Fruit fly (Drosophila melanogaster) whole organism, prepupa: Measurements from ENCODE around the gene CG5026.
A peak's percentile ranks its signal among the peaks of the same experiment; 100 is the strongest.

Experiments
- CG10631 ChIP-seq: fragments of 200-800 bp; sonication (Bioruptor generic); optimal IDR thresholded peaks from 2 replicates; lab custom pipeline; 2016; ENCODE audit warnings: missing biosample characterization, missing genetic modification characterization
- CG11294 ChIP-seq: fragments of 200-800 bp; sonication (Bioruptor generic); IDR thresholded peaks from 2 replicates; pipeline ENCODE4 v1.3.6; 2022; ENCODE audit warnings: missing biosample characterization, missing genetic modification characterization
- CG11902 ChIP-seq: fragments of 200-800 bp; sonication (Bioruptor generic); optimal IDR thresholded peaks from 3 replicates; lab custom pipeline; 2016; ENCODE audit warnings: missing biosample characterization, missing genetic modification characterization
- CG15336 ChIP-seq: fragments of 200-800 bp; sonication (Bioruptor generic); IDR thresholded peaks from 2 replicates; pipeline ENCODE4 v1.3.6; 2022; ENCODE audit warnings: missing biosample characterization, missing genetic modification characterization
- CG1621 ChIP-seq: fragments of 200-800 bp; sonication (Bioruptor generic); optimal IDR thresholded peaks from 3 replicates; lab custom pipeline; 2018; ENCODE audit warnings: missing biosample characterization, mild to moderate bottlenecking, missing genetic modification characterization
- CG16779 ChIP-seq: fragments of 200-800 bp; sonication (Bioruptor generic); optimal IDR thresholded peaks from 3 replicates; lab custom pipeline; 2017; ENCODE audit warnings: missing biosample characterization, mild to moderate bottlenecking, missing genetic modification characterization
- CG3032 ChIP-seq: fragments of 200-800 bp; optimal IDR thresholded peaks from 2 replicates; lab custom pipeline; 2019; ENCODE audit warnings: missing biosample characterization, mild to moderate bottlenecking, missing genetic modification characterization, moderate library complexity
- CG32006 ChIP-seq: fragments of 200-800 bp; sonication (Bioruptor generic); optimal IDR thresholded peaks from 3 replicates; lab custom pipeline; 2017; ENCODE audit warnings: missing biosample characterization, mild to moderate bottlenecking, missing genetic modification characterization
- CG34406 ChIP-seq: fragments of 200-800 bp; sonication (Bioruptor generic); optimal IDR thresholded peaks from 3 replicates; lab custom pipeline; 2016; ENCODE audit warnings: missing biosample characterization, missing genetic modification characterization
- CG3919 ChIP-seq: fragments of 200-800 bp; sonication (Bioruptor generic); optimal IDR thresholded peaks from 3 replicates; lab custom pipeline; 2016; ENCODE audit warnings: missing biosample characterization, missing genetic modification characterization
- CG4318 ChIP-seq: fragments of 200-800 bp; sonication (Bioruptor generic); optimal IDR thresholded peaks from 3 replicates; lab custom pipeline; 2017; ENCODE audit warnings: missing biosample characterization, mild to moderate bottlenecking, missing genetic modification characterization
- CG6163 ChIP-seq: fragments of 200-800 bp; sonication (Bioruptor generic); IDR thresholded peaks from 3 replicates; pipeline ENCODE4 v1.3.6; 2022; ENCODE audit warnings: missing biosample characterization, missing genetic modification characterization
- CG6276 ChIP-seq: fragments of 200-800 bp; sonication (Bioruptor generic); optimal IDR thresholded peaks from 2 replicates; lab custom pipeline; 2017; ENCODE audit warnings: missing biosample characterization, mild to moderate bottlenecking, missing genetic modification characterization
- CG6792 ChIP-seq: fragments of 200-800 bp; sonication (Bioruptor generic); optimal IDR thresholded peaks from 3 replicates; lab custom pipeline; 2016; ENCODE audit warnings: missing biosample characterization, missing genetic modification characterization
- CG7368 ChIP-seq: fragments of 200-800 bp; sonication (Bioruptor generic); optimal IDR thresholded peaks from 3 replicates; lab custom pipeline; 2016; ENCODE audit warnings: missing biosample characterization, missing genetic modification characterization
- CG8119 ChIP-seq: fragments of 200-800 bp; sonication (Bioruptor generic); IDR thresholded peaks from 3 replicates; pipeline ENCODE4 v1.3.6; 2022; ENCODE audit warnings: missing biosample characterization, missing genetic modification characterization
- CG8319 ChIP-seq: fragments of 200-800 bp; sonication (Bioruptor generic); optimal IDR thresholded peaks from 3 replicates; lab custom pipeline; 2016; ENCODE audit warnings: missing biosample characterization, missing genetic modification characterization
- CG8632 ChIP-seq: fragments of 200-800 bp; sonication (Bioruptor generic); optimal IDR thresholded peaks from 3 replicates; lab custom pipeline; 2016; ENCODE audit warnings: missing biosample characterization, missing genetic modification characterization
- Eip78C ChIP-seq: fragments of 200-800 bp; sonication (Bioruptor generic); peaks from one replicate; lab custom pipeline; 2016; ENCODE audit warnings: missing biosample characterization, missing genetic modification characterization
- Eip93F ChIP-seq: fragments of 200-800 bp; sonication (Bioruptor generic); optimal IDR thresholded peaks from 2 replicates; lab custom pipeline; 2016; ENCODE audit warnings: missing biosample characterization, mild to moderate bottlenecking, missing genetic modification characterization
- Ets21C ChIP-seq: fragments of 200-800 bp; sonication (Bioruptor generic); optimal IDR thresholded peaks from 3 replicates; lab custom pipeline; 2016; ENCODE audit warnings: missing biosample characterization, missing genetic modification characterization
- Ets96B ChIP-seq: fragments of 200-800 bp; optimal IDR thresholded peaks from 2 replicates; lab custom pipeline; 2019; ENCODE audit warnings: missing biosample characterization, mild to moderate bottlenecking, missing genetic modification characterization, moderate library complexity
- Hr38 ChIP-seq: sonication (Bioruptor generic); optimal IDR thresholded peaks from 2 replicates; lab custom pipeline; 2016; ENCODE audit warnings: missing biosample characterization, missing genetic modification characterization
- Hr39 ChIP-seq: fragments of 200-800 bp; sonication (Bioruptor generic); optimal IDR thresholded peaks from 2 replicates; lab custom pipeline; 2016; ENCODE audit warnings: missing biosample characterization, missing genetic modification characterization
- Hr4 ChIP-seq: fragments of 200-800 bp; sonication (Bioruptor generic); optimal IDR thresholded peaks from 3 replicates; lab custom pipeline; 2016; ENCODE audit warnings: missing biosample characterization, missing genetic modification characterization
- Lpt ChIP-seq: fragments of 200-800 bp; sonication (Bioruptor generic); optimal IDR thresholded peaks from 3 replicates; lab custom pipeline; 2016; ENCODE audit warnings: missing biosample characterization, missing genetic modification characterization
- Met ChIP-seq: fragments of 200-800 bp; sonication (Bioruptor generic); optimal IDR thresholded peaks from 3 replicates; lab custom pipeline; 2016; ENCODE audit warnings: missing biosample characterization, missing genetic modification characterization
- OdsH ChIP-seq: fragments of 200-800 bp; sonication (Bioruptor generic); optimal IDR thresholded peaks from 3 replicates; lab custom pipeline; 2016; ENCODE audit warnings: missing biosample characterization, missing genetic modification characterization
- Smox ChIP-seq: fragments of 200-800 bp; sonication (Bioruptor generic); optimal IDR thresholded peaks from 3 replicates; lab custom pipeline; 2016; ENCODE audit warnings: missing biosample characterization, missing genetic modification characterization
- Sox102F ChIP-seq: fragments of 200-800 bp; sonication (Bioruptor generic); optimal IDR thresholded peaks from 2 replicates; lab custom pipeline; 2016; ENCODE audit warnings: missing biosample characterization, mild to moderate bottlenecking, missing genetic modification characterization
- Sox14 ChIP-seq: fragments of 200-800 bp; sonication (Bioruptor generic); optimal IDR thresholded peaks from 3 replicates; lab custom pipeline; 2016; ENCODE audit warnings: missing biosample characterization, missing genetic modification characterization
- Sox15 ChIP-seq: fragments of 200-800 bp; sonication (Bioruptor generic); optimal IDR thresholded peaks from 3 replicates; lab custom pipeline; 2016; ENCODE audit warnings: missing biosample characterization, missing genetic modification characterization
- achi ChIP-seq: fragments of 200-800 bp; sonication (Bioruptor generic); optimal IDR thresholded peaks from 3 replicates; lab custom pipeline; 2016; ENCODE audit warnings: missing biosample characterization, missing genetic modification characterization
- acj6 ChIP-seq: fragments of 200-800 bp; sonication (Bioruptor generic); optimal IDR thresholded peaks from 3 replicates; lab custom pipeline; 2016; ENCODE audit warnings: missing biosample characterization, missing genetic modification characterization
- dac ChIP-seq: fragments of 200-800 bp; sonication (Bioruptor generic); optimal IDR thresholded peaks from 2 replicates; lab custom pipeline; 2017; ENCODE audit warnings: missing biosample characterization, mild to moderate bottlenecking, missing genetic modification characterization
- dsx ChIP-seq: fragments of 200-800 bp; optimal IDR thresholded peaks from 3 replicates; lab custom pipeline; 2019; ENCODE audit warnings: missing biosample characterization, mild to moderate bottlenecking, missing genetic modification characterization, moderate library complexity; ENCODE audit not compliant: poor library complexity, severe bottlenecking
- eg ChIP-seq: fragments of 200-800 bp; sonication (Bioruptor generic); IDR thresholded peaks from 3 replicates; pipeline ENCODE4 v1.3.6; 2022; ENCODE audit warnings: missing biosample characterization, missing genetic modification characterization
- esn ChIP-seq: fragments of 200-800 bp; sonication (Bioruptor generic); optimal IDR thresholded peaks from 2 replicates; lab custom pipeline; 2016; ENCODE audit warnings: missing biosample characterization, mild to moderate bottlenecking, missing genetic modification characterization, moderate library complexity
- fd59A ChIP-seq: fragments of 200-800 bp; sonication (Bioruptor generic); optimal IDR thresholded peaks from 2 replicates; lab custom pipeline; 2017; ENCODE audit warnings: missing biosample characterization, mild to moderate bottlenecking, missing genetic modification characterization, missing genetic modification reagents
- fd85E ChIP-seq: fragments of 200-800 bp; sonication (Bioruptor generic); optimal IDR thresholded peaks from 3 replicates; lab custom pipeline; 2016; ENCODE audit warnings: missing biosample characterization, missing genetic modification characterization
- fkh ChIP-seq: fragments of 200-800 bp; sonication (Bioruptor generic); optimal IDR thresholded peaks from 3 replicates; lab custom pipeline; 2017; ENCODE audit warnings: missing biosample characterization, mild to moderate bottlenecking, missing genetic modification characterization, moderate library complexity
- lz ChIP-seq: fragments of 200-800 bp; sonication (Bioruptor generic); optimal IDR thresholded peaks from 3 replicates; lab custom pipeline; 2016; ENCODE audit warnings: missing biosample characterization, missing genetic modification characterization
- pdm3 ChIP-seq: fragments of 200-800 bp; sonication (Bioruptor generic); optimal IDR thresholded peaks from 3 replicates; lab custom pipeline; 2016; ENCODE audit warnings: missing biosample characterization, missing genetic modification characterization
- salr ChIP-seq, 2 experiments: fragments of 200-800 bp; sonication (Bioruptor generic); optimal IDR thresholded peaks; 3 replicates each; lab custom pipeline; 2016 to 2018; ENCODE audit warnings: missing biosample characterization in 2 of 2, missing genetic modification characterization in 2 of 2, mild to moderate bottlenecking in 1 of 2
- spab ChIP-seq: fragments of 200-800 bp; sonication (Bioruptor generic); optimal IDR thresholded peaks from 2 replicates; lab custom pipeline; 2017; ENCODE audit warnings: missing biosample characterization, mild to moderate bottlenecking, missing genetic modification characterization, missing genetic modification reagents
- svp ChIP-seq: fragments of 200-800 bp; sonication (Bioruptor generic); peaks from one replicate; lab custom pipeline; 2016; ENCODE audit warnings: missing biosample characterization, missing genetic modification characterization
- topi ChIP-seq: fragments of 200-800 bp; sonication (Bioruptor generic); optimal IDR thresholded peaks from 3 replicates; lab custom pipeline; 2016; ENCODE audit warnings: missing biosample characterization, missing genetic modification characterization

CG5026 gene

DNA sequence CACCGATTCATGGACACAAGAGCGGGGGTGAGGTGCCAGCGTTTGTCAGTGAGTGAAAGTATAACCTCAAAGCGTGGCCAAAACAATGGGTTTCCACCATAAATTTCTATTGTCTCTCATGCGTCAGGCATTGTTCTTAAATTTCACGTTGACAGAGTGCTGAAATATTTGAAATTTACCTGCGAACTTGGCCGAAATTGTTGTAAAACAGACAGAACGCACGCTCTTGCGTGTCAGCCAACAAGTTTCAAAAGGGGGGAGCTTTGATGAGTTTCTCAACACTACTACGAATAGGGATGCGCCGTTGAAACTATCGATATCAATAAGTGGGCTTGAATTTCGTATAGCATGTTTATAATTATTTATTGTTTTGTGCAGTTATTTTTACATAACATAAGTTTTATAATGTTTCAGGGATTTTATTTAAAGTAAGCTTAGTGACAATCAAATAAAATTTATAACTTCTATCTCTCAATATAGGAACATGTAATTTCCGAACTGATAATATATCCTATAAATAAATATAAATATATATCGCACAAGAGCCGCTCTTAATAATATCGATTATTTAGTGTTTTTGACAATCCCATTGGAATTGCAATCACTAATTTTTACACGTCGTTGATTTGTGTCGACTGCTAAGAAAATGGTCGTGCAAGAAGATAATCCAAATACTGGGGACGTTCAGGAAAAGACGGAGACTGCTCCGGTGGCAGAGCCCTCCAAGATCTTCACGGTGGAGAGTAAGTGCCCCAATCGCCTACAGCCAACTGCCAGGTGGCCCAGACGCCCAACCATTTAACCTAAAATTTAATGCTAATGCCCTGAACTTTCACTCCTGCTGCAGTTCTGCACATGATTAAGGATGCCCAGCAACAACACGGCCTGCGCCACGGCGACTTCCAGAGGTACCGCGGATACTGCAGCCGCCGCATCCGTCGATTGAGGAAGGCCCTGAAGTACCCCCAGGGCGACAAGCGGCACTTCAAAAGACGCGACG, 6.5 kb downstream of the CG5026 start, which contains the start of the genes pix and Srp68 (continued):
- TF ChIP-seq esn (GFP tag; lab: Kevin White, UChicago), result peak; percentile 83

DNA sequence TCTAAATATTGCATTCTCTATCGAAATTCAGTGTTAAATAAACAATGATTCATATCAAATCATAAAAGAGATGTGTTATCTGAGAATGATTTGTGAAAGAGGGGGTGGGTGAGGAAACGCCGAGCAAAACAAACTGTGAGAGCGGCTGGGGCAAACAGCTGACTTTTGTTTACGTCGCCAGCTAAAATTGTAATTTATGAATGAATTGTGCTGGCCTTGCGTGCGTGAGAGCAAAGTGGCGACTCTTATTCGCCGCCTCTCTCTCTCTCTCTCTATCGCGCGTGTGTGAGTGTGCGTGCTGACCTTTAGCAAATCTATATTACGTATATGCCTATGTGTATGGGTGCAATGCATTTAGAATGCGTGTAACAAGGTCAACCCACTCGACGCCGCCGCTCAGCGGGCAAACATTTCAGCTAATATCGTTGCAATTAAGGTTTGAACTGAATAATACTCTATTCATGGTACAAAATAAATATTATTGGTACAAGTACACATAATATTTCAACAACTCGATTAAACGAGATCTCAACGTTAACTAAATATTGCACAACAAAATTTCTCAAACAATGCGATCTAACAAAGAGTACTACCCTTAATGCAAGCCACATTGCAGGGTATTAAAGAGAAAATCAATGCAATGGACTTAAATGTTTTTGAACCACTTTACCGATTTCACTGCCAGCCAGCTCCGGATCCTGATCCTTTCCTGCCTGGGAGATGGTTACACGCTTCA, 10.5 kb downstream of the CG5026 start:
- peak; percentile 27 for TF ChIP-seq topi (GFP tag; lab: Kevin White, UChicago)
- peak; percentile 40 for TF ChIP-seq Sox14 (GFP tag; lab: Kevin White, UChicago)
- peak; percentile 28 for TF ChIP-seq lz
- no peak for TF ChIP-seq CG4318 (GFP tag; lab: Kevin White, UChicago)
- peak; percentile 22 for TF ChIP-seq achi (GFP tag; lab: Kevin White, UChicago)
- TF ChIP-seq CG8119 (GFP tag; lab: Robert Waterston, UW), result peak; percentile 72; the same call in 2 of the 3 replicates
- no peak for TF ChIP-seq pdm3 (GFP tag; lab: Kevin White, UChicago)
- no peak for TF ChIP-seq CG8319
- TF ChIP-seq Ets21C (GFP tag; lab: Kevin White, UChicago), result no peak
- TF ChIP-seq Eip78C (GFP tag; lab: Kevin White, UChicago), result peak; percentile 60
- no peak for TF ChIP-seq CG1621 (tag; lab: Kevin White, UChicago)
- no peak for TF ChIP-seq CG3032 (tag; lab: Kevin White, UChicago)
- peak; percentile 81 for TF ChIP-seq svp (GFP tag; lab: Kevin White, UChicago)
- no peak for TF ChIP-seq salr (GFP tag; optimal IDR thresholded peaks at IDR 0.05; lab: Kevin White, UChicago)
- no peak for TF ChIP-seq CG16779 (tag; lab: Kevin White, UChicago)
- no peak for TF ChIP-seq Lpt (GFP tag; lab: Kevin White, UChicago)
- no peak for TF ChIP-seq Sox102F (GFP tag; lab: Kevin White, UChicago)
- no peak for TF ChIP-seq CG6276 (GFP tag; lab: Kevin White, UChicago)
- TF ChIP-seq CG34406 (GFP tag; lab: Kevin White, UChicago), result peak; percentile 29
- TF ChIP-seq CG6163 (GFP tag; lab: Robert Waterston, UW), result peak; percentile 60; the same call in 2 of the 3 replicates
- TF ChIP-seq fd85E (GFP tag; lab: Kevin White, UChicago), result no peak
- TF ChIP-seq acj6 (GFP tag; lab: Kevin White, UChicago), result peak; percentile 46
- TF ChIP-seq Eip93F, result no peak
- TF ChIP-seq OdsH, result peak; percentile 61
- no peak for TF ChIP-seq dac (GFP tag; lab: Kevin White, UChicago)
- no peak for TF ChIP-seq fd59A
- peak; percentile 66 for TF ChIP-seq CG32006
- TF ChIP-seq Hr39, result peak; percentile 70
- peak; percentile 67 for TF ChIP-seq fkh (GFP tag; lab: Kevin White, UChicago)
- no peak for TF ChIP-seq CG7368
- TF ChIP-seq CG11294 (GFP tag; lab: Robert Waterston, UW), result peak; percentile 80; the same call in 1 of the 2 replicates
- peak; percentile 28 for TF ChIP-seq CG10631 (GFP tag; lab: Kevin White, UChicago)
- no peak for TF ChIP-seq Ets96B (tag; lab: Kevin White, UChicago)
- no peak for TF ChIP-seq CG3919 (GFP tag; lab: Kevin White, UChicago)
- TF ChIP-seq Hr4, result peak; percentile 71
- TF ChIP-seq eg, result peak; percentile 82
- TF ChIP-seq Smox (GFP tag; lab: Kevin White, UChicago), result no peak
- TF ChIP-seq CG15336, result peak; percentile 86
- no peak for TF ChIP-seq dsx (GFP tag; lab: Kevin White, UChicago)
- no peak for TF ChIP-seq Sox15 (GFP tag; lab: Kevin White, UChicago)
- peak; percentile 6 for TF ChIP-seq CG8632 (GFP tag; lab: Kevin White, UChicago)
- TF ChIP-seq Met (GFP tag; lab: Kevin White, UChicago), result no peak
- no peak for TF ChIP-seq Hr38 (GFP tag; lab: Kevin White, UChicago)
- TF ChIP-seq CG6792 (GFP tag; lab: Kevin White, UChicago), result peak; percentile 18
- TF ChIP-seq spab (GFP tag; lab: Kevin White, UChicago), result no peak
- no peak for TF ChIP-seq CG11902 (GFP tag; lab: Kevin White, UChicago)
